Fruit fly (Drosophila melanogaster) whole organism, embryonic: Measurements from ENCODE around the gene CG7518.
A peak's percentile ranks its signal among the peaks of the same experiment; 100 is the strongest.

ENCODE experiments used
- CG10462 ChIP-seq: fragments of 200-800 bp; sonication (Bioruptor generic); optimal IDR thresholded peaks from 2 replicates; lab custom pipeline; 2016; ENCODE audit warnings: missing biosample characterization, missing genetic modification characterization
- CG11398 ChIP-seq: fragments of 200-800 bp; sonication (Bioruptor generic); optimal IDR thresholded peaks from 2 replicates; lab custom pipeline; 2016; ENCODE audit warnings: missing biosample characterization, missing genetic modification characterization
- CG12769 ChIP-seq: fragments of 200-800 bp; sonication (Bioruptor generic); optimal IDR thresholded peaks from 2 replicates; lab custom pipeline; 2019; ENCODE audit warnings: missing biosample characterization, mild to moderate bottlenecking, missing genetic modification characterization, moderate library complexity
- CG13287 ChIP-seq: fragments of 200-800 bp; sonication (Bioruptor generic); IDR thresholded peaks from 2 replicates; pipeline ENCODE4 v1.3.6; 2022; ENCODE audit warnings: missing biosample characterization, missing genetic modification characterization; ENCODE audit not compliant: partially characterized antibody
- CG13296 ChIP-seq: fragments of 200-800 bp; sonication (Bioruptor generic); optimal IDR thresholded peaks from 3 replicates; lab custom pipeline; 2018; ENCODE audit warnings: missing biosample characterization, mild to moderate bottlenecking, missing genetic modification characterization
- CG13424 ChIP-seq: fragments of 200-800 bp; sonication (Bioruptor generic); optimal IDR thresholded peaks from 2 replicates; lab custom pipeline; 2019; ENCODE audit warnings: missing biosample characterization, mild to moderate bottlenecking, missing genetic modification characterization, moderate library complexity
- CG14710 ChIP-seq: fragments of 200-800 bp; sonication (Bioruptor generic); optimal IDR thresholded peaks from 3 replicates; lab custom pipeline; 2019; ENCODE audit warnings: missing biosample characterization, mild to moderate bottlenecking, missing genetic modification characterization, moderate library complexity
- CG15514 ChIP-seq: fragments of 200-800 bp; sonication (Bioruptor generic); optimal IDR thresholded peaks from 3 replicates; lab custom pipeline; 2017; ENCODE audit warnings: missing biosample characterization, missing genetic modification characterization, mild to moderate bottlenecking, moderate library complexity, missing genetic modification reagents
- CG1602 ChIP-seq: fragments of 200-800 bp; sonication (Bioruptor generic); optimal IDR thresholded peaks from 3 replicates; lab custom pipeline; 2016; ENCODE audit warnings: missing biosample characterization, missing genetic modification characterization
- CG16779 ChIP-seq: fragments of 200-800 bp; sonication (Bioruptor generic); IDR thresholded peaks from 2 replicates; pipeline ENCODE4 v1.3.6; 2022; ENCODE audit warnings: missing biosample characterization, missing genetic modification characterization
- CG1832 ChIP-seq: fragments of 200-800 bp; sonication (Bioruptor generic); optimal IDR thresholded peaks from 2 replicates; lab custom pipeline; 2017; ENCODE audit warnings: missing biosample characterization, mild to moderate bottlenecking, missing genetic modification characterization, inconsistent platforms
- CG2120 ChIP-seq: fragments of 200-800 bp; sonication (Bioruptor generic); optimal IDR thresholded peaks from 3 replicates; lab custom pipeline; 2016; ENCODE audit warnings: missing biosample characterization, missing genetic modification characterization
- CG2712 ChIP-seq: fragments of 200-800 bp; optimal IDR thresholded peaks from 3 replicates; lab custom pipeline; 2019; ENCODE audit warnings: missing biosample characterization, mild to moderate bottlenecking, missing genetic modification characterization, moderate library complexity
- CG2875 ChIP-seq: fragments of 200-800 bp; sonication (Bioruptor generic); optimal IDR thresholded peaks from 2 replicates; lab custom pipeline; 2017; ENCODE audit warnings: missing biosample characterization, mild to moderate bottlenecking, missing genetic modification characterization, missing genetic modification reagents
- CG31224 ChIP-seq: fragments of 200-800 bp; sonication (Bioruptor generic); IDR thresholded peaks from 2 replicates; pipeline ENCODE4 v1.3.6; 2022; ENCODE audit warnings: missing biosample characterization, missing genetic modification characterization
- CG3838 ChIP-seq: fragments of 200-800 bp; sonication (Bioruptor generic); optimal IDR thresholded peaks from 3 replicates; lab custom pipeline; 2016; ENCODE audit warnings: missing biosample characterization, missing genetic modification characterization
- CG3847 ChIP-seq: fragments of 200-800 bp; sonication (Bioruptor generic); IDR thresholded peaks from 2 replicates; pipeline ENCODE4 v1.3.6; 2022; ENCODE audit warnings: missing biosample characterization, missing genetic modification characterization
- CG6689 ChIP-seq: fragments of 200-800 bp; sonication (Bioruptor generic); IDR thresholded peaks from 2 replicates; pipeline ENCODE4 v1.3.6; 2022; ENCODE audit warnings: missing biosample characterization, missing genetic modification characterization
- CG7556 ChIP-seq: fragments of 200-800 bp; sonication (Bioruptor generic); optimal IDR thresholded peaks from 2 replicates; lab custom pipeline; 2017; ENCODE audit warnings: missing biosample characterization, mild to moderate bottlenecking, missing genetic modification characterization
- CG9727 ChIP-seq: fragments of 200-800 bp; sonication (Bioruptor generic); optimal IDR thresholded peaks from 3 replicates; lab custom pipeline; 2017; ENCODE audit warnings: missing biosample characterization, mild to moderate bottlenecking, missing genetic modification characterization
- Chrac-16 ChIP-seq: fragments of 200-800 bp; sonication (Bioruptor generic); optimal IDR thresholded peaks from 3 replicates; lab custom pipeline; 2016; ENCODE audit warnings: missing biosample characterization, missing genetic modification characterization
- CrebB ChIP-seq: fragments of 200-800 bp; sonication (Bioruptor generic); optimal IDR thresholded peaks from 3 replicates; lab custom pipeline; 2018; ENCODE audit warnings: missing biosample characterization, mild to moderate bottlenecking, missing genetic modification characterization
- Elba2 ChIP-seq: fragments of 200-800 bp; sonication (Bioruptor generic); optimal IDR thresholded peaks from 3 replicates; lab custom pipeline; 2016; ENCODE audit warnings: missing biosample characterization, missing genetic modification characterization
- Hey ChIP-seq: fragments of 200-800 bp; sonication (Bioruptor generic); optimal IDR thresholded peaks from 3 replicates; lab custom pipeline; 2018; ENCODE audit warnings: missing biosample characterization, mild to moderate bottlenecking, missing genetic modification characterization
- HmgD ChIP-seq: fragments of 200-800 bp; sonication (Bioruptor generic); optimal IDR thresholded peaks from 3 replicates; lab custom pipeline; 2016; ENCODE audit warnings: missing biosample characterization, missing genetic modification characterization
- Jarid2 ChIP-seq: fragments of 200-800 bp; sonication (Bioruptor generic); optimal IDR thresholded peaks from 3 replicates; lab custom pipeline; 2017; ENCODE audit warnings: mild to moderate bottlenecking, missing biosample characterization, missing genetic modification reagents, missing genetic modification characterization
- NC2α ChIP-seq: fragments of 200-800 bp; sonication (Bioruptor generic); optimal IDR thresholded peaks from 2 replicates; lab custom pipeline; 2016; ENCODE audit warnings: missing biosample characterization, missing genetic modification characterization
- Ravus ChIP-seq: fragments of 200-800 bp; sonication (Bioruptor generic); IDR thresholded peaks from 2 replicates; pipeline ENCODE4 v1.3.6; 2022; ENCODE audit warnings: missing biosample characterization, missing genetic modification characterization
- Rfx ChIP-seq: fragments of 200-800 bp; sonication (Bioruptor generic); IDR thresholded peaks from 2 replicates; pipeline ENCODE4 v1.3.6; 2022; ENCODE audit warnings: missing biosample characterization, missing genetic modification characterization
- Scr ChIP-seq: fragments of 200-800 bp; sonication (Bioruptor generic); IDR thresholded peaks from 2 replicates; pipeline ENCODE4 v1.3.6; 2022; ENCODE audit warnings: missing biosample characterization, missing genetic modification characterization; ENCODE audit not compliant: partially characterized antibody
- aop ChIP-seq: fragments of 200-800 bp; sonication (Bioruptor generic); IDR thresholded peaks from 2 replicates; pipeline ENCODE4 v1.3.6; 2022; ENCODE audit warnings: missing biosample characterization, missing genetic modification characterization
- ap ChIP-seq: fragments of 200-800 bp; sonication (Bioruptor generic); IDR thresholded peaks from 2 replicates; pipeline ENCODE4 v1.3.6; 2022; ENCODE audit warnings: missing biosample characterization, missing genetic modification characterization
- ato ChIP-seq: fragments of 200-800 bp; sonication (Bioruptor generic); IDR thresholded peaks from 2 replicates; pipeline ENCODE4 v1.3.6; 2022; ENCODE audit warnings: missing biosample characterization, missing genetic modification characterization; ENCODE audit not compliant: partially characterized antibody
- br ChIP-seq: fragments of >200 bp; optimal IDR thresholded peaks from 2 replicates; lab custom pipeline; 2017
- bsh ChIP-seq, 2 experiments: fragments of 200-800 bp; sonication (Bioruptor generic); optimal IDR thresholded peaks; 2 replicates each; lab custom pipeline; 2017 to 2018; ENCODE audit warnings: mild to moderate bottlenecking in 2 of 2, missing biosample characterization in 2 of 2, missing genetic modification characterization in 2 of 2, moderate library complexity in 1 of 2
- chn ChIP-seq: fragments of 200-800 bp; sonication (Bioruptor generic); optimal IDR thresholded peaks from 2 replicates; lab custom pipeline; 2016; ENCODE audit warnings: missing biosample characterization, missing genetic modification characterization
- corto ChIP-seq: fragments of 200-800 bp; sonication (Bioruptor generic); optimal IDR thresholded peaks from 2 replicates; lab custom pipeline; 2016; ENCODE audit warnings: missing biosample characterization, mild to moderate bottlenecking, missing genetic modification characterization, moderate library complexity
- dmrt99B ChIP-seq: fragments of 200-800 bp; sonication (Bioruptor generic); optimal IDR thresholded peaks from 2 replicates; lab custom pipeline; 2018; ENCODE audit warnings: missing biosample characterization, mild to moderate bottlenecking, missing genetic modification characterization, moderate library complexity
- eyg ChIP-seq: fragments of 200-800 bp; sonication (Bioruptor generic); optimal IDR thresholded peaks from 3 replicates; lab custom pipeline; 2016; ENCODE audit warnings: missing biosample characterization, missing genetic modification characterization
- gt ChIP-seq: fragments of 200-800 bp; sonication (Bioruptor generic); IDR thresholded peaks from 2 replicates; pipeline ENCODE4 v1.3.6; 2022; ENCODE audit warnings: missing biosample characterization, missing genetic modification characterization
- hb ChIP-seq: fragments of 200-800 bp; sonication (Bioruptor generic); IDR thresholded peaks from 3 replicates; pipeline ENCODE4 v1.3.6; 2022; ENCODE audit warnings: missing biosample characterization, missing genetic modification characterization; ENCODE audit not compliant: partially characterized antibody
- jumu ChIP-seq: fragments of 200-800 bp; sonication (Bioruptor generic); optimal IDR thresholded peaks from 3 replicates; lab custom pipeline; 2016; ENCODE audit warnings: missing biosample characterization, missing genetic modification characterization
- ken ChIP-seq: fragments of 200-800 bp; sonication (Bioruptor generic); IDR thresholded peaks from 3 replicates; pipeline ENCODE4 v1.3.6; 2022; ENCODE audit warnings: missing biosample characterization, missing genetic modification characterization
- luna ChIP-seq: fragments of 200-800 bp; sonication (Bioruptor generic); optimal IDR thresholded peaks from 2 replicates; lab custom pipeline; 2016; ENCODE audit warnings: missing biosample characterization, missing genetic modification characterization
- p53 ChIP-seq: fragments of 200-800 bp; sonication (Bioruptor generic); optimal IDR thresholded peaks from 2 replicates; lab custom pipeline; 2016; ENCODE audit warnings: missing biosample characterization, missing genetic modification characterization
- pum ChIP-seq: fragments of 200-800 bp; sonication (Bioruptor generic); optimal IDR thresholded peaks from 2 replicates; lab custom pipeline; 2016; ENCODE audit warnings: missing biosample characterization, missing genetic modification characterization
- pzg ChIP-seq: fragments of 200-800 bp; sonication (Bioruptor generic); optimal IDR thresholded peaks from 3 replicates; lab custom pipeline; 2018; ENCODE audit warnings: missing biosample characterization, mild to moderate bottlenecking, missing genetic modification characterization, moderate library complexity
- rib ChIP-seq: fragments of 200-800 bp; sonication (Bioruptor generic); IDR thresholded peaks from 2 replicates; pipeline ENCODE4 v1.3.6; 2022; ENCODE audit warnings: missing biosample characterization, missing genetic modification characterization
- row ChIP-seq: fragments of 200-800 bp; sonication (Bioruptor generic); IDR thresholded peaks from 3 replicates; pipeline ENCODE4 v1.3.6; 2022; ENCODE audit warnings: missing biosample characterization, missing genetic modification characterization
- schlank ChIP-seq: fragments of 200-800 bp; sonication (Bioruptor generic); optimal IDR thresholded peaks from 2 replicates; lab custom pipeline; 2018; ENCODE audit warnings: missing biosample characterization, mild to moderate bottlenecking, missing genetic modification characterization
- toy ChIP-seq: fragments of 200-800 bp; sonication (Bioruptor generic); IDR thresholded peaks from 2 replicates; pipeline ENCODE4 v1.3.6; 2022; ENCODE audit warnings: missing biosample characterization, missing genetic modification characterization
- trem ChIP-seq: fragments of 200-800 bp; optimal IDR thresholded peaks from 3 replicates; lab custom pipeline; 2019; ENCODE audit warnings: missing biosample characterization, mild to moderate bottlenecking, missing genetic modification characterization, moderate library complexity

CG7518 gene

DNA sequence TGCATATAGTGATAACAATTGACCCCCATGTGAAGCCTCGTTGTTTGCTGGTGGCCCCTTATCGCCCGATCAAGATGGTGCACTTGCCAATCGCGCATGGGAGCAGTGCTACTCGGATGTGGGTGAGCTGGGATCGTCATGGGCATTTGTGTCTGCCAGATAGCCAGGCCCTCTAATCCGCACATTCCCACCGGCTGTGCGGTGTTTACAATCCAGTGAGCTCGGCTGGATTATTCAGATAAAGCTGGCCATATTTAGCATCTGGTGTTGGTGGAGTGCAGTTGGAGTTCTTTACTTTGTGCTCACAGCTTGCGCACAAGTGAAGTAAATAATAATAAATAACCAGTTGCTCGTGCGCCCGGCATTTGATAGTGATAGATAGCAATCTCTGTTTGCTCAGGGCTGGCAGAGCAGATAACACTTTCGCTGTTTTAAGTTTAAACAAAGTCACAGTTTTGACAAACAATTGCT, 35.1 kb downstream of the CG7518 start (continued):
- TF ChIP-seq CG16779 (no peak), CG2875 (peak; percentile 60), CG3847 (GFP tag; lab: Robert Waterston, UW) (no peak), CG14710 (tag; lab: Kevin White, UChicago) (peak; percentile 27), gt (GFP tag; lab: Robert Waterston, UW) (no peak), CG13287 (GFP tag; lab: Robert Waterston, UW) (no peak), jumu (GFP tag; lab: Kevin White, UChicago) (no peak), CG10462 (GFP tag; lab: Kevin White, UChicago) (no peak), Ravus (GFP tag; lab: Robert Waterston, UW) (no peak), CG1832 (GFP tag; lab: Kevin White, UChicago) (no peak), eyg (GFP tag; lab: Kevin White, UChicago) (no peak), p53 (GFP tag; lab: Kevin White, UChicago) (no peak), aop (GFP tag; lab: Robert Waterston, UW) (no peak), ato (no peak), luna (GFP tag; lab: Kevin White, UChicago) (no peak), Elba2 (no peak), chn (GFP tag; lab: Kevin White, UChicago) (no peak), ap (GFP tag; lab: Robert Waterston, UW) (no peak), toy (GFP tag; lab: Robert Waterston, UW) (no peak), CG12769 (no peak), bsh (GFP tag; optimal IDR thresholded peaks at IDR 0.05; lab: Kevin White, UChicago) (peak in 1 of 2 experiments; percentile 39), pzg (no peak), CG9727 (GFP tag; lab: Kevin White, UChicago) (peak; percentile 45), Chrac-16 (GFP tag; lab: Kevin White, UChicago) (no peak), pum (GFP tag; lab: Kevin White, UChicago) (no peak), HmgD (GFP tag; lab: Kevin White, UChicago) (no peak), Hey (tag; lab: Kevin White, UChicago) (no peak), corto (no peak), CG3838 (GFP tag; lab: Kevin White, UChicago) (no peak), CG2712 (tag; lab: Kevin White, UChicago) (no peak), CrebB (tag; lab: Kevin White, UChicago) (peak; percentile 26), NC2α (GFP tag; lab: Kevin White, UChicago) (no peak), row (GFP tag; lab: Robert Waterston, UW) (no peak; the same call in 2 of the 3 replicates), ken (GFP tag; lab: Robert Waterston, UW) (0 out of 3 replicates have a peak, but pooled peaks have one; percentile 39), CG7556 (GFP tag; lab: Kevin White, UChicago) (no peak), Rfx (GFP tag; lab: Robert Waterston, UW) (peak; percentile 24), CG31224 (no peak), CG13296 (GFP tag; lab: Kevin White, UChicago) (no peak), Jarid2 (GFP tag; lab: Kevin White, UChicago) (peak; percentile 46), CG1602 (GFP tag; lab: Kevin White, UChicago) (no peak), CG13424 (tag; lab: Kevin White, UChicago) (peak; percentile 34), CG6689 (GFP tag; lab: Robert Waterston, UW) (no peak), CG2120 (no peak), CG15514 (GFP tag; lab: Kevin White, UChicago) (peak; percentile 61), schlank (tag; lab: Kevin White, UChicago) (peak; percentile 29), br (lab: Kevin White, UChicago) (no peak), dmrt99B (tag; lab: Kevin White, UChicago) (no peak), trem (no peak), CG11398 (GFP tag; lab: Kevin White, UChicago) (no peak), hb (GFP tag; lab: Robert Waterston, UW) (no peak), rib (GFP tag; lab: Robert Waterston, UW) (no peak), Scr (GFP tag; lab: Robert Waterston, UW) (no peak)
